Fruit fly (Drosophila melanogaster) whole organism, wandering third instar larva: ENCODE results near the gene nSyb.

Source experiments
- GATAd ChIP-seq: sonication (Bioruptor generic); optimal IDR thresholded peaks from 2 replicates; lab custom pipeline; 2016; ENCODE audit warnings: missing biosample characterization, missing genetic modification characterization
- pan ChIP-seq: fragments of >200 bp; optimal IDR thresholded peaks from 2 replicates; lab custom pipeline; 2017
- psq ChIP-seq: fragments of 200-800 bp; sonication (Bioruptor generic); optimal IDR thresholded peaks from 3 replicates; lab custom pipeline; 2017; ENCODE audit warnings: missing biosample characterization, mild to moderate bottlenecking, missing genetic modification characterization, moderate library complexity

- no peak for TF ChIP-seq GATAd
- no peak for TF ChIP-seq psq (GFP tag; lab: Kevin White, UChicago)
- TF ChIP-seq pan, result no peak
These were observed 34.8 kb downstream of the nSyb start, which contains the start of the genes CG18170 and CG33791 for dm6 chr3L:1602833-1603128.
